Worm (Caenorhabditis elegans): ENCODE results near the gene ZK105.1.

ce11 chrV:7713072-7713471, 719 bp upstream of the ZK105.1 start, which contains the start of gene ZK105.13:
- no peak for TF ChIP-seq pqm-1 (tag; optimal IDR thresholded peaks at IDR 0.05)
- TF ChIP-seq dpl-1 (GFP tag; optimal IDR thresholded peaks at IDR 0.05) = no peak
- no peak for TF ChIP-seq ceh-82 (tag; optimal IDR thresholded peaks at IDR 0.05)
- TF ChIP-seq lir-3 (tag; optimal IDR thresholded peaks at IDR 0.05) = no peak
- no peak for TF ChIP-seq unc-62 (GFP tag; optimal IDR thresholded peaks at IDR 0.05 in 1 of 2)
- no peak for TF ChIP-seq unc-62 (tag; optimal IDR thresholded peaks at IDR 0.05)
- no peak for TF ChIP-seq nhr-11 (tag; optimal IDR thresholded peaks at IDR 0.05)
- TF ChIP-seq hlh-30 (tag; optimal IDR thresholded peaks at IDR 0.05; ENCODE audit: insufficient read depth) = no peak
- TF ChIP-seq hmg-1.1 (GFP tag; IDR thresholded peaks at IDR 0.05) = no peak
- no peak for TF ChIP-seq daf-16 (GFP tag; optimal IDR thresholded peaks at IDR 0.05)
- TF ChIP-seq daf-16 (tag; optimal IDR thresholded peaks at IDR 0.05) = no peak
- no peak for TF ChIP-seq skn-1 (tag; optimal IDR thresholded peaks at IDR 0.05)
- no peak for TF ChIP-seq ces-1 (GFP tag; optimal IDR thresholded peaks at IDR 0.05)
